Worm (Caenorhabditis elegans) whole organism, young adult: ENCODE data around the gene D1086.18.

ENCODE experiments used
- ztf-25 ChIP-seq: fragments of 200-800 bp; sonication (Bioruptor generic); IDR thresholded peaks from 2 replicates; pipeline ENCODE4 v1.3.6; 2022; ENCODE audit warnings: missing genetic modification reagents, missing genetic modification characterization, missing compliant biosample characterization

The D1086.18 gene

ce11 chrV:14136152-14136551 lies 50.5 kb downstream of the D1086.18 start (continued):
- no peak for TF ChIP-seq ztf-25
